Worm (Caenorhabditis elegans) whole organism, early embryonic: ENCODE data around the gene B0554.2.

Source experiments
- aly-1 ChIP-seq: sonication (generic microtip); optimal IDR thresholded peaks from 2 replicates; lab custom pipeline; 2016; ENCODE audit warnings: missing genetic modification characterization, missing compliant biosample characterization
- ama-1 ChIP-seq: fragments of 150-350 bp; optimal IDR thresholded peaks from 2 replicates; lab custom pipeline; 2014
- ceh-13 ChIP-seq: fragments of 200-800 bp; sonication (Bioruptor generic); optimal IDR thresholded peaks from 2 replicates; lab custom pipeline; 2018; ENCODE audit warnings: mild to moderate bottlenecking, missing genetic modification characterization, missing compliant biosample characterization
- ceh-36 ChIP-seq: sonication (generic microtip); optimal IDR thresholded peaks from 2 replicates; lab custom pipeline; 2016; ENCODE audit warnings: missing genetic modification characterization, inconsistent platforms, missing compliant biosample characterization
- flt-1 ChIP-seq: fragments of 200-800 bp; sonication (Bioruptor generic); IDR thresholded peaks from 2 replicates; pipeline ENCODE4 v1.3.6; 2022; ENCODE audit warnings: missing genetic modification characterization, missing compliant biosample characterization
- hmg-4 ChIP-seq: fragments of 200-800 bp; sonication (Bioruptor generic); optimal IDR thresholded peaks from 2 replicates; lab custom pipeline; 2018; ENCODE audit warnings: mild to moderate bottlenecking, missing genetic modification characterization, missing compliant biosample characterization
- hnd-1 ChIP-seq: sonication (generic microtip); optimal IDR thresholded peaks from 2 replicates; lab custom pipeline; 2016; ENCODE audit warnings: missing genetic modification characterization, missing compliant biosample characterization
- sea-1 ChIP-seq: fragments of 200-800 bp; sonication (Bioruptor generic); conservative IDR thresholded peaks from 2 replicates; pipeline ENCODE4 v1.3.6; 2022; ENCODE audit warnings: missing genetic modification characterization, missing compliant biosample characterization
- tbx-11 ChIP-seq: fragments of 200-800 bp; sonication (Bioruptor generic); IDR thresholded peaks from 2 replicates; pipeline ENCODE4 v1.3.6; 2022; ENCODE audit warnings: missing genetic modification characterization, missing compliant biosample characterization
- tbx-37 ChIP-seq: fragments of 200-800 bp; sonication (Bioruptor generic); conservative IDR thresholded peaks from 2 replicates; pipeline ENCODE4 v1.3.6; 2022; ENCODE audit warnings: missing genetic modification reagents, missing genetic modification characterization, missing compliant biosample characterization

- TF ChIP-seq flt-1 (GFP tag; lab: Robert Waterston, UW) (no peak), aly-1 (no peak), sea-1 (no peak), ama-1 (lab: Kevin White, UChicago) (no peak), tbx-11 (no peak), ceh-36 (no peak), hnd-1 (no peak), hmg-4 (GFP tag; lab: Kevin White, UChicago) (no peak), tbx-37 (no peak), ceh-13 (no peak)
These were observed 50.4 kb downstream of the B0554.2 start, which contains the start of gene nhr-212 for ce11 chrV:484285-484890.
